Worm (Caenorhabditis elegans) whole organism, young adult: Measurements from ENCODE around the gene srt-33.

ENCODE experiments used
- B0261.1 ChIP-seq: sonication (generic microtip); optimal IDR thresholded peaks from 2 replicates; lab custom pipeline; 2016; ENCODE audit warnings: mild to moderate bottlenecking, missing genetic modification characterization, moderate library complexity, missing compliant biosample characterization
- B0336.3 ChIP-seq: fragments of 200-800 bp; sonication (Bioruptor generic); IDR thresholded peaks from 2 replicates; pipeline ENCODE4 v1.3.6; 2022; ENCODE audit warnings: missing genetic modification characterization, missing compliant biosample characterization
- D2030.7 ChIP-seq: fragments of 200-800 bp; sonication (Bioruptor generic); IDR thresholded peaks from 2 replicates; pipeline ENCODE4 v1.3.6; 2022; ENCODE audit warnings: missing genetic modification reagents, missing genetic modification characterization, missing compliant biosample characterization
- F37B4.10 ChIP-seq: fragments of 200-800 bp; sonication (Bioruptor generic); IDR thresholded peaks from 2 replicates; pipeline ENCODE4 v1.3.6; 2022; ENCODE audit warnings: missing genetic modification characterization, missing compliant biosample characterization
- F52B5.7 ChIP-seq: sonication (generic microtip); optimal IDR thresholded peaks from 2 replicates; lab custom pipeline; 2016; ENCODE audit warnings: mild to moderate bottlenecking, missing genetic modification characterization, missing compliant biosample characterization
- F57C9.4 ChIP-seq: sonication (generic microtip); optimal IDR thresholded peaks from 2 replicates; lab custom pipeline; 2017; ENCODE audit warnings: mild to moderate bottlenecking, missing genetic modification characterization, missing compliant biosample characterization
- K12H6.12 ChIP-seq: fragments of 200-800 bp; sonication (Bioruptor generic); optimal IDR thresholded peaks from 2 replicates; lab custom pipeline; 2018; ENCODE audit warnings: mild to moderate bottlenecking, missing genetic modification characterization, missing compliant biosample characterization
- aptf-2 ChIP-seq: fragments of 200-800 bp; sonication (Bioruptor generic); conservative IDR thresholded peaks from 2 replicates; pipeline ENCODE4 v1.3.6; 2022; ENCODE audit warnings: missing genetic modification reagents, missing genetic modification characterization, missing compliant biosample characterization
- aptf-3 ChIP-seq: fragments of 200-800 bp; sonication (Bioruptor generic); IDR thresholded peaks from 2 replicates; pipeline ENCODE4 v1.3.6; 2022; ENCODE audit warnings: missing genetic modification characterization, missing compliant biosample characterization
- atf-7 ChIP-seq: sonication (generic microtip); optimal IDR thresholded peaks from 2 replicates; lab custom pipeline; 2017; ENCODE audit warnings: mild to moderate bottlenecking, missing genetic modification characterization, missing compliant biosample characterization
- attf-5 ChIP-seq: fragments of 200-800 bp; sonication (Bioruptor generic); optimal IDR thresholded peaks from 2 replicates; lab custom pipeline; 2018; ENCODE audit warnings: mild to moderate bottlenecking, missing genetic modification characterization, missing compliant biosample characterization
- bed-1 ChIP-seq: fragments of 200-800 bp; sonication (Bioruptor generic); IDR thresholded peaks from 2 replicates; pipeline ENCODE4 v1.3.6; 2022; ENCODE audit warnings: missing genetic modification reagents, missing genetic modification characterization, missing compliant biosample characterization
- cebp-1 ChIP-seq, 2 experiments: fragments of 200-800 bp in 1 of 2; sonication (Bioruptor generic) in 1 of 2; sonication (generic microtip) in 1 of 2; IDR thresholded peaks in 1 of 2; optimal IDR thresholded peaks in 1 of 2; 2 replicates each; pipeline versions ENCODE4 v1.3.6 to Lab custom; 2017 to 2022; ENCODE audit warnings: missing compliant biosample characterization in 2 of 2, missing genetic modification characterization in 2 of 2, mild to moderate bottlenecking in 1 of 2, missing genetic modification reagents in 1 of 2, moderate library complexity in 1 of 2
- ceh-79 ChIP-seq: sonication (generic microtip); optimal IDR thresholded peaks from 2 replicates; lab custom pipeline; 2017; ENCODE audit warnings: mild to moderate bottlenecking, missing genetic modification characterization, missing compliant biosample characterization
- ceh-91 ChIP-seq: fragments of 200-800 bp; sonication (Bioruptor generic); IDR thresholded peaks from 2 replicates; pipeline ENCODE4 v1.3.6; 2022; ENCODE audit warnings: missing genetic modification reagents, missing genetic modification characterization, missing compliant biosample characterization
- chd-7 ChIP-seq: sonication (generic microtip); optimal IDR thresholded peaks from 2 replicates; lab custom pipeline; 2016; ENCODE audit warnings: mild to moderate bottlenecking, missing genetic modification characterization, moderate library complexity, missing compliant biosample characterization
- dox-1 ChIP-seq: fragments of 200-800 bp; sonication (Bioruptor generic); IDR thresholded peaks from 2 replicates; pipeline ENCODE4 v1.3.6; 2022; ENCODE audit warnings: missing genetic modification reagents, missing genetic modification characterization, missing compliant biosample characterization
- hlh-12 ChIP-seq: sonication (generic microtip); optimal IDR thresholded peaks from 2 replicates; lab custom pipeline; 2016; ENCODE audit warnings: missing genetic modification characterization, missing compliant biosample characterization
- hmg-1.2 ChIP-seq: fragments of 200-800 bp; sonication (Bioruptor generic); IDR thresholded peaks from 2 replicates; pipeline ENCODE4 v1.3.6; 2022; ENCODE audit warnings: missing genetic modification reagents, missing genetic modification characterization, missing compliant biosample characterization
- hmg-20 ChIP-seq: fragments of 200-800 bp; sonication (Bioruptor generic); IDR thresholded peaks from 2 replicates; pipeline ENCODE4 v1.3.6; 2022; ENCODE audit warnings: missing genetic modification reagents, missing genetic modification characterization, missing compliant biosample characterization
- let-526 ChIP-seq: fragments of 200-800 bp; sonication (Bioruptor generic); IDR thresholded peaks from 2 replicates; pipeline ENCODE4 v1.3.6; 2022; ENCODE audit warnings: missing genetic modification reagents, missing genetic modification characterization, missing compliant biosample characterization
- lin-26 ChIP-seq: fragments of 200-800 bp; sonication (Bioruptor generic); IDR thresholded peaks from 2 replicates; pipeline ENCODE4 v1.3.6; 2022; ENCODE audit warnings: missing genetic modification reagents, missing genetic modification characterization, missing compliant biosample characterization
- lin-54 ChIP-seq: fragments of 200-800 bp; sonication (Bioruptor generic); optimal IDR thresholded peaks from 2 replicates; lab custom pipeline; 2018; ENCODE audit warnings: mild to moderate bottlenecking, missing genetic modification characterization, missing compliant biosample characterization
- lsl-1 ChIP-seq: fragments of 200-800 bp; sonication (Bioruptor generic); optimal IDR thresholded peaks from 2 replicates; lab custom pipeline; 2018; ENCODE audit warnings: mild to moderate bottlenecking, missing genetic modification characterization, moderate library complexity, missing compliant biosample characterization
- madf-10 ChIP-seq: sonication (generic microtip); optimal IDR thresholded peaks from 2 replicates; lab custom pipeline; 2016; ENCODE audit warnings: mild to moderate bottlenecking, missing genetic modification characterization, missing compliant biosample characterization
- madf-6 ChIP-seq: fragments of 200-800 bp; sonication (Bioruptor generic); IDR thresholded peaks from 2 replicates; pipeline ENCODE4 v1.3.6; 2022; ENCODE audit warnings: missing genetic modification reagents, missing genetic modification characterization, missing compliant biosample characterization
- mcd-1 ChIP-seq: fragments of 200-800 bp; sonication (Bioruptor generic); IDR thresholded peaks from 2 replicates; pipeline ENCODE4 v1.3.6; 2022; ENCODE audit warnings: missing genetic modification reagents, missing genetic modification characterization, missing compliant biosample characterization
- mel-28 ChIP-seq: sonication (generic microtip); optimal IDR thresholded peaks from 2 replicates; lab custom pipeline; 2016; ENCODE audit warnings: borderline replicate concordance, mild to moderate bottlenecking, missing genetic modification characterization, missing compliant biosample characterization
- nfya-1 ChIP-seq: sonication (generic microtip); optimal IDR thresholded peaks from 2 replicates; lab custom pipeline; 2017; ENCODE audit warnings: antibody characterized with exemption, missing compliant biosample characterization, missing genetic modification characterization, borderline replicate concordance; ENCODE audit not compliant: insufficient read depth
- nhr-179 ChIP-seq: sonication (generic microtip); optimal IDR thresholded peaks from 2 replicates; lab custom pipeline; 2016; ENCODE audit warnings: mild to moderate bottlenecking, missing genetic modification characterization, missing compliant biosample characterization
- nhr-80 ChIP-seq: sonication (generic microtip); optimal IDR thresholded peaks from 2 replicates; lab custom pipeline; 2016; ENCODE audit warnings: missing genetic modification characterization, missing compliant biosample characterization
- nhr-90 ChIP-seq: sonication (generic microtip); optimal IDR thresholded peaks from 2 replicates; lab custom pipeline; 2016; ENCODE audit warnings: missing genotype, mild to moderate bottlenecking, missing genetic modification characterization, missing compliant biosample characterization
- pbrm-1 ChIP-seq: fragments of 200-800 bp; sonication (Bioruptor generic); IDR thresholded peaks from 2 replicates; pipeline ENCODE4 v1.3.6; 2022; ENCODE audit warnings: missing genetic modification reagents, missing genetic modification characterization, missing compliant biosample characterization
- sdz-38 ChIP-seq: sonication (generic microtip); optimal IDR thresholded peaks from 2 replicates; lab custom pipeline; 2016; ENCODE audit warnings: missing genotype, missing genetic modification characterization, missing compliant biosample characterization
- snpc-1.1 ChIP-seq: sonication (generic microtip); optimal IDR thresholded peaks from 2 replicates; lab custom pipeline; 2017; ENCODE audit warnings: missing genetic modification characterization, mild to moderate bottlenecking, missing compliant biosample characterization, antibody characterized with exemption, moderate library complexity, missing genotype, missing genetic modification reagents; ENCODE audit not compliant: insufficient read depth
- snpc-4 ChIP-seq, 5 experiments: fragments of 150-350 bp in 1 of 5; sonication (generic microtip) in 4 of 5; optimal IDR thresholded peaks; 2 replicates each; lab custom pipeline; 2014 to 2018; ENCODE audit warnings: missing genetic modification characterization in 5 of 5, missing biosample characterization in 3 of 5, antibody characterized with exemption in 2 of 5, mild to moderate bottlenecking in 2 of 5, missing compliant biosample characterization in 2 of 5, missing genotype in 2 of 5, moderate library complexity in 2 of 5, missing genetic modification reagents in 1 of 5
- sptf-2 ChIP-seq: fragments of 200-800 bp; sonication (Bioruptor generic); optimal IDR thresholded peaks from 2 replicates; lab custom pipeline; 2018; ENCODE audit warnings: mild to moderate bottlenecking, missing genetic modification characterization, missing compliant biosample characterization
- tbx-9 ChIP-seq: sonication (generic microtip); optimal IDR thresholded peaks from 2 replicates; lab custom pipeline; 2016; ENCODE audit warnings: borderline replicate concordance, missing genetic modification characterization, inconsistent platforms, missing compliant biosample characterization
- unc-130 ChIP-seq: sonication (generic microtip); optimal IDR thresholded peaks from 2 replicates; lab custom pipeline; 2016; ENCODE audit warnings: missing genetic modification reagents, missing genetic modification characterization, missing compliant biosample characterization
- xnd-1 ChIP-seq: sonication (generic microtip); optimal IDR thresholded peaks from 2 replicates; lab custom pipeline; 2016; ENCODE audit warnings: missing genotype, missing genetic modification reagents, missing genetic modification characterization, missing compliant biosample characterization
- ztf-18 ChIP-seq: sonication (generic microtip); optimal IDR thresholded peaks from 2 replicates; lab custom pipeline; 2016; ENCODE audit warnings: missing genotype, mild to moderate bottlenecking, missing genetic modification characterization, missing compliant biosample characterization
- ztf-25 ChIP-seq: fragments of 200-800 bp; sonication (Bioruptor generic); IDR thresholded peaks from 2 replicates; pipeline ENCODE4 v1.3.6; 2022; ENCODE audit warnings: missing genetic modification reagents, missing genetic modification characterization, missing compliant biosample characterization
- ztf-26 ChIP-seq: sonication (generic microtip); optimal IDR thresholded peaks from 2 replicates; lab custom pipeline; 2017; ENCODE audit warnings: missing genetic modification characterization, missing compliant biosample characterization

Gene srt-33

DNA sequence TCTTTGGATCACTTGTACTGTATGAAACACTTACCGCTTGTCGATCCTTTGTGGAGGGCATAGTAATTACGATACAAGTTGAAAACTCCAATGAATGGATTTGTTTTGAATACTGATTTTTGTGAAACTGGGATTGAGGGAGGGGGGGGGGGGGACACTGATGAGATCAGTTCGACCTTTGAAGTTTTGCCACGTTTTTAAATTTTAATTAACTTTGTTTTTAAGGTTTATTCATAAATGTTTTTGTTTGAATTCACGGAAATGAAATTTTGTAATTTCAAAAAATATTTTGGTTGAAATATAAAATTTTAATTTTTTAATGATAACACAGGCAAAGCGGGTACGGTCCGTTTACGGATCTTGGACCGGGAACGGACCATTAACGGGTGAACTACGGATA is 43.7 kb downstream of the srt-33 start, which contains the start of gene ent-3:
Gene ent-3 (minus strand): TSS at position 101 of the 400 bp plus-strand sequence.
- TF ChIP-seq nhr-179 (tag; lab: Kevin White, UChicago) (no peak), sdz-38 (tag; lab: Kevin White, UChicago) (no peak), lin-54 (no peak), unc-130 (GFP tag; lab: Kevin White, UChicago) (no peak), xnd-1 (no peak), ceh-91 (GFP tag; lab: Robert Waterston, UW) (no peak), F57C9.4 (tag; lab: Kevin White, UChicago) (no peak), nfya-1 (tag; lab: Kevin White, UChicago) (no peak), ceh-79 (tag; lab: Kevin White, UChicago) (no peak)

ce11 chrV:14231656-14232055 is 48.0 kb downstream of the srt-33 start:
- peak; percentile 22 for TF ChIP-seq nhr-80 (tag; lab: Kevin White, UChicago)
- TF ChIP-seq ceh-79 (tag; lab: Kevin White, UChicago), result no peak
- no peak for TF ChIP-seq mel-28
- no peak for TF ChIP-seq snpc-4 (GFP tag; optimal IDR thresholded peaks at IDR 0.05; lab: Kevin White, UChicago)
- no peak for TF ChIP-seq snpc-4 (tag; optimal IDR thresholded peaks at IDR 0.05; lab: Kevin White, UChicago)
- TF ChIP-seq, all 124 proteins: peak for 1

ce11 chrV:14230788-14231583 is 48.7 kb downstream of the srt-33 start:
- TF ChIP-seq nhr-90 (tag; lab: Kevin White, UChicago) (no peak), ztf-26 (tag; lab: Kevin White, UChicago) (no peak), let-526 (GFP tag; lab: Robert Waterston, UW) (no peak), sptf-2 (GFP tag; lab: Kevin White, UChicago) (no peak), B0261.1 (tag; lab: Kevin White, UChicago) (peak; percentile 69), attf-5 (GFP tag; lab: Kevin White, UChicago) (no peak), nhr-179 (tag; lab: Kevin White, UChicago) (no peak), F37B4.10 (GFP tag; lab: Robert Waterston, UW) (no peak), B0336.3 (GFP tag; lab: Robert Waterston, UW) (no peak), D2030.7 (peak; percentile 51; the same call in 1 of the 2 replicates), aptf-3 (no peak), F52B5.7 (tag; lab: Kevin White, UChicago) (no peak), ztf-25 (GFP tag; lab: Robert Waterston, UW) (0 out of 2 replicates have a peak, but pooled peaks have one; percentile 37), hmg-20 (no peak), tbx-9 (tag; lab: Kevin White, UChicago) (no peak), madf-10 (tag; lab: Kevin White, UChicago) (no peak), ztf-18 (tag; lab: Kevin White, UChicago) (peak; percentile 31), chd-7 (tag; lab: Kevin White, UChicago) (peak; percentile 1), hmg-1.2 (peak; percentile 25; the same call in 1 of the 2 replicates), aptf-2 (GFP tag; lab: Robert Waterston, UW) (no peak), hlh-12 (tag; lab: Kevin White, UChicago) (no peak), pbrm-1 (GFP tag; lab: Robert Waterston, UW) (peak; percentile 61; the same call in 1 of the 2 replicates), mcd-1 (GFP tag; lab: Robert Waterston, UW) (no peak), atf-7 (no peak), snpc-1.1 (tag; lab: Kevin White, UChicago) (peak; percentile 49), cebp-1 (GFP tag; IDR thresholded peaks at IDR 0.05; lab: Robert Waterston, UW) (no peak), cebp-1 (tag; optimal IDR thresholded peaks at IDR 0.05; lab: Kevin White, UChicago) (no peak), lsl-1 (no peak), K12H6.12 (no peak), madf-6 (GFP tag; lab: Robert Waterston, UW) (peak; percentile 39; the same call in 1 of the 2 replicates), bed-1 (GFP tag; lab: Robert Waterston, UW) (no peak), lin-26 (GFP tag; lab: Robert Waterston, UW) (peak; percentile 73; the same call in 1 of the 2 replicates), dox-1 (GFP tag; lab: Robert Waterston, UW) (no peak), xnd-1 (no peak)
